Worm (Caenorhabditis elegans) whole organism, late embryonic: ENCODE data around the gene bath-33.

Source experiments
- K09A11.1 ChIP-seq: sonication (generic microtip); optimal IDR thresholded peaks from 2 replicates; lab custom pipeline; 2017; ENCODE audit warnings: antibody characterized with exemption, mild to moderate bottlenecking, missing genetic modification characterization, missing compliant biosample characterization; ENCODE audit not compliant: insufficient read depth
- ahr-1 ChIP-seq: sonication (generic microtip); optimal IDR thresholded peaks from 2 replicates; lab custom pipeline; 2016; ENCODE audit warnings: missing genetic modification characterization, missing compliant biosample characterization
- ama-1 ChIP-seq: fragments of 150-350 bp; optimal IDR thresholded peaks from 2 replicates; lab custom pipeline; 2014
- ceh-18 ChIP-seq: sonication (generic microtip); optimal IDR thresholded peaks from 2 replicates; lab custom pipeline; 2016; ENCODE audit warnings: missing genetic modification characterization, missing compliant biosample characterization
- ceh-2 ChIP-seq: sonication (generic microtip); optimal IDR thresholded peaks from 2 replicates; lab custom pipeline; 2016; ENCODE audit warnings: missing genotype, missing genetic modification characterization, missing compliant biosample characterization
- ceh-22 ChIP-seq: sonication (generic microtip); optimal IDR thresholded peaks from 2 replicates; lab custom pipeline; 2017; ENCODE audit warnings: missing biosample characterization, missing genetic modification characterization
- ceh-34 ChIP-seq: sonication (generic microtip); optimal IDR thresholded peaks from 2 replicates; lab custom pipeline; 2016; ENCODE audit warnings: mild to moderate bottlenecking, missing genetic modification characterization, missing compliant biosample characterization
- ceh-45 ChIP-seq: fragments of 200-800 bp; sonication (Bioruptor generic); IDR thresholded peaks from 2 replicates; pipeline ENCODE4 v1.3.6; 2022; ENCODE audit warnings: missing genetic modification reagents, missing genetic modification characterization, missing compliant biosample characterization
- ceh-9 ChIP-seq: sonication (generic microtip); optimal IDR thresholded peaks from 2 replicates; lab custom pipeline; 2016; ENCODE audit warnings: mild to moderate bottlenecking, missing genetic modification characterization, inconsistent platforms, missing compliant biosample characterization
- dve-1 ChIP-seq: sonication (generic microtip); optimal IDR thresholded peaks from 2 replicates; lab custom pipeline; 2017; ENCODE audit warnings: antibody characterized with exemption, mild to moderate bottlenecking, missing genetic modification characterization, missing compliant biosample characterization
- elt-4 ChIP-seq: sonication (generic microtip); optimal IDR thresholded peaks from 2 replicates; lab custom pipeline; 2016; ENCODE audit warnings: missing genetic modification characterization, missing compliant biosample characterization
- ets-4 ChIP-seq: sonication (generic microtip); optimal IDR thresholded peaks from 2 replicates; lab custom pipeline; 2016; ENCODE audit warnings: missing genetic modification characterization, missing compliant biosample characterization
- eyg-1 ChIP-seq: sonication (generic microtip); optimal IDR thresholded peaks from 2 replicates; lab custom pipeline; 2016; ENCODE audit warnings: missing genotype, missing genetic modification characterization, missing compliant biosample characterization
- fkh-10 ChIP-seq: fragments of 150-350 bp; optimal IDR thresholded peaks from 2 replicates; lab custom pipeline; 2014; ENCODE audit warnings: missing biosample characterization, missing genetic modification reagents, missing genetic modification characterization
- fkh-6 ChIP-seq: sonication (generic microtip); optimal IDR thresholded peaks from 2 replicates; lab custom pipeline; 2016; ENCODE audit warnings: missing genetic modification characterization, missing compliant biosample characterization
- gmeb-2 ChIP-seq: sonication (generic microtip); optimal IDR thresholded peaks from 2 replicates; lab custom pipeline; 2016; ENCODE audit warnings: missing genetic modification characterization, inconsistent platforms, missing compliant biosample characterization
- hlh-13 ChIP-seq: fragments of 200-800 bp; sonication (Bioruptor generic); optimal IDR thresholded peaks from 2 replicates; lab custom pipeline; 2018; ENCODE audit warnings: mild to moderate bottlenecking, missing genetic modification characterization, missing compliant biosample characterization
- hlh-15 ChIP-seq: sonication (generic microtip); optimal IDR thresholded peaks from 2 replicates; lab custom pipeline; 2016; ENCODE audit warnings: missing genetic modification characterization, missing compliant biosample characterization
- mec-3 ChIP-seq: sonication (generic microtip); optimal IDR thresholded peaks from 2 replicates; lab custom pipeline; 2016; ENCODE audit warnings: borderline replicate concordance, missing genetic modification characterization, missing compliant biosample characterization
- nfya-1 ChIP-seq: sonication (generic microtip); optimal IDR thresholded peaks from 2 replicates; lab custom pipeline; 2017; ENCODE audit warnings: missing genetic modification characterization, mild to moderate bottlenecking, missing compliant biosample characterization, antibody characterized with exemption, moderate library complexity
- npax-4 ChIP-seq: sonication (generic microtip); optimal IDR thresholded peaks from 2 replicates; lab custom pipeline; 2016; ENCODE audit warnings: missing genetic modification characterization, missing compliant biosample characterization
- odd-2 ChIP-seq: sonication (generic microtip); optimal IDR thresholded peaks from 2 replicates; lab custom pipeline; 2017; ENCODE audit warnings: antibody characterized with exemption, mild to moderate bottlenecking, missing genetic modification characterization, missing compliant biosample characterization
- pag-3 ChIP-seq: sonication (generic microtip); optimal IDR thresholded peaks from 2 replicates; lab custom pipeline; 2016; ENCODE audit warnings: missing compliant biosample characterization, missing genetic modification characterization, borderline replicate concordance
- pax-1 ChIP-seq: fragments of 150-350 bp; optimal IDR thresholded peaks from 2 replicates; lab custom pipeline; 2014; ENCODE audit warnings: missing biosample characterization, missing genetic modification characterization
- pha-2 ChIP-seq: sonication (generic microtip); optimal IDR thresholded peaks from 2 replicates; lab custom pipeline; 2017; ENCODE audit warnings: mild to moderate bottlenecking, missing genetic modification characterization, missing compliant biosample characterization
- pha-4 ChIP-seq: fragments of 150-350 bp; optimal IDR thresholded peaks from 2 replicates; lab custom pipeline; 2018; ENCODE audit warnings: missing biosample characterization, missing genetic modification reagents, missing genetic modification characterization
- pqm-1 ChIP-seq: sonication (generic microtip); optimal IDR thresholded peaks from 2 replicates; lab custom pipeline; 2016; ENCODE audit warnings: missing genetic modification characterization, missing compliant biosample characterization
- pros-1 ChIP-seq: fragments of 150-350 bp; optimal IDR thresholded peaks from 2 replicates; lab custom pipeline; 2014; ENCODE audit warnings: missing biosample characterization, missing genetic modification reagents, missing genetic modification characterization
- sdc-2 ChIP-seq: sonication (generic microtip); optimal IDR thresholded peaks from 2 replicates; lab custom pipeline; 2016; ENCODE audit warnings: missing genotype, missing genetic modification characterization, missing compliant biosample characterization
- sox-4 ChIP-seq: sonication (generic microtip); optimal IDR thresholded peaks from 2 replicates; lab custom pipeline; 2017; ENCODE audit warnings: mild to moderate bottlenecking, missing genetic modification characterization, inconsistent platforms, missing compliant biosample characterization
- syd-9 ChIP-seq: sonication (generic microtip); optimal IDR thresholded peaks from 2 replicates; lab custom pipeline; 2016; ENCODE audit warnings: mild to moderate bottlenecking, missing genetic modification characterization, moderate library complexity, missing compliant biosample characterization
- tbx-2 ChIP-seq: sonication (generic microtip); optimal IDR thresholded peaks from 2 replicates; lab custom pipeline; 2016; ENCODE audit warnings: missing genetic modification characterization, missing compliant biosample characterization
- unc-3 ChIP-seq, 2 experiments: fragments of 200-800 bp in 1 of 2; sonication (Bioruptor generic) in 1 of 2; sonication (generic microtip) in 1 of 2; conservative IDR thresholded peaks in 1 of 2; optimal IDR thresholded peaks in 1 of 2; 2 replicates each; pipeline versions ENCODE4 v1.3.6 to Lab custom; 2016 to 2022; ENCODE audit warnings: missing compliant biosample characterization in 2 of 2, missing genetic modification characterization in 2 of 2, missing genetic modification reagents in 1 of 2
- unc-86 ChIP-seq: sonication (generic microtip); optimal IDR thresholded peaks from 2 replicates; lab custom pipeline; 2016; ENCODE audit warnings: missing genetic modification characterization, missing compliant biosample characterization
- zip-5 ChIP-seq: sonication (generic microtip); optimal IDR thresholded peaks from 2 replicates; lab custom pipeline; 2016; ENCODE audit warnings: missing genetic modification characterization, missing compliant biosample characterization

bath-33 gene

DNA sequence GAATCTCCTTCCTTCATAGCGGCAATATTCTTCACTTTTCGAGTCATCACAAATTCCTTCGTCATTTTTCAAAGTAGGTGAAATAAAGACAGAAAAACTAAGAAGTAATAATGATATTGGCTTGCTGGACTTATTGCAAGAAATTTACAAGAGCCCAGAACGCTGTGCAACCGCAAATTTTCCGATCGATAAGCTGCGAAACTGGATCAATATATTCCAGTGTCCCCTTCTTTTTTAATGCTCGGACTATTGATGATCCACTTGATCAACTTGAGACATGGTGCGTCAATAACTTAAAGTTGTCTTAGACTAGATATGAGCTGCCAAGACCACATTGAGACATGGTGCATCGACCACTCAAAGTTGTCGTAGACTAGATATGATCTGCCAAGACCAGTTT lies at the start of gene bath-33:
Gene bath-33 (minus strand): TSS at position 101 of the 400 bp plus-strand sequence.
- TF ChIP-seq unc-86 (tag; lab: Kevin White, UChicago) (no peak), ceh-22 (tag; lab: Kevin White, UChicago) (no peak), fkh-10 (GFP tag; lab: Kevin White, UChicago) (no peak)

DNA sequence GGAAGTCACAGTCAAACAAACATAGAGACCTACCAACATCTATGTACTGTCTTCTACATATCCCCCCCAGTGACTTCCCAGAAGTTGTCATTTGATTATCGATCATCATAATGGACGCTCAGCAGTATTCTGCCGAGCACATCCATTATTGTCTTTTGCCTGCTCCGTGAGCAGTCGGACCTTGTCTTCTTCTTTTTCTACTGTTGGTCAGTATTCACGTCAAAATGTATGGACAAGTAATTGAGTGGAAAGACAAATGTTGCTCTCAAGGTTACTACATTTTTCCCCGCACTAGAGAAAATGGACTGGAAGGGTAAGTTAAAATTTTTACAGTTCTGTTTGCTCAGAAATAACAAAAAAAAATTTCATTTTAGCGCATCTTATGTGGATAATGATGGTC lies 48.9 kb upstream of the bath-33 start, which contains the start of gene btb-12:
Gene btb-12 (plus strand): TSS at position 301 of the 400 bp plus-strand sequence.
- no peak for TF ChIP-seq dve-1 (tag; lab: Kevin White, UChicago)
- TF ChIP-seq hlh-13 (GFP tag; lab: Kevin White, UChicago), result no peak
- TF ChIP-seq ama-1 (lab: Kevin White, UChicago), result no peak
- no peak for TF ChIP-seq nfya-1 (tag; lab: Kevin White, UChicago)
- TF ChIP-seq tbx-2 (tag; lab: Kevin White, UChicago), result no peak
- TF ChIP-seq pqm-1 (tag; lab: Kevin White, UChicago), result no peak
- no peak for TF ChIP-seq eyg-1 (tag; lab: Kevin White, UChicago)
- no peak for TF ChIP-seq fkh-6 (tag; lab: Kevin White, UChicago)
- TF ChIP-seq sox-4, result no peak

DNA sequence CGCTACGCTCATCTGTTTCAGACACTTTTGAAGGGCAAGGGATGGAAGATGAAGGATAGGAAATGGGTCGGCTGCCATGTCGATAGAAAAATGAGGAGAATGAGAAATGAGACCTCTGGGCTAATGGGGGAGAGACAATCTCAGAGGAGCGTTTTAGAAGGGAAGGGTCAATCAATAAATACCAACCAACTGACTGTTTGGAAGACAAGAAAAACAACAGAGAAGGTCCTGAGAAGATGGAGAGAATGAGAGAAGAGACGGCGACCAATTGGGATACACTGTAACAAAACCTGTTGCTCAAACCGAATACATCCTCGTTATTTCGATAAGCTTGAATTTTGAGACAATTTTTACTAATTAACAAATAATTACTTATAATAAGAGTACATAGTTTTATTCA lies 47.4 kb upstream of the bath-33 start, which contains the start of gene fbxb-15:
Gene fbxb-15 (minus strand): TSS at position 101 of the 400 bp plus-strand sequence.
- TF ChIP-seq fkh-10 (GFP tag; lab: Kevin White, UChicago) (no peak), odd-2 (tag; lab: Kevin White, UChicago) (no peak), hlh-13 (GFP tag; lab: Kevin White, UChicago) (no peak), ceh-18 (tag; lab: Kevin White, UChicago) (no peak), ets-4 (tag; lab: Kevin White, UChicago) (no peak), gmeb-2 (tag; lab: Kevin White, UChicago) (no peak), pha-4 (tag; lab: Kevin White, UChicago) (no peak), ceh-34 (no peak), ceh-9 (no peak), pros-1 (no peak), sox-4 (no peak), hlh-15 (tag; lab: Kevin White, UChicago) (no peak)

DNA sequence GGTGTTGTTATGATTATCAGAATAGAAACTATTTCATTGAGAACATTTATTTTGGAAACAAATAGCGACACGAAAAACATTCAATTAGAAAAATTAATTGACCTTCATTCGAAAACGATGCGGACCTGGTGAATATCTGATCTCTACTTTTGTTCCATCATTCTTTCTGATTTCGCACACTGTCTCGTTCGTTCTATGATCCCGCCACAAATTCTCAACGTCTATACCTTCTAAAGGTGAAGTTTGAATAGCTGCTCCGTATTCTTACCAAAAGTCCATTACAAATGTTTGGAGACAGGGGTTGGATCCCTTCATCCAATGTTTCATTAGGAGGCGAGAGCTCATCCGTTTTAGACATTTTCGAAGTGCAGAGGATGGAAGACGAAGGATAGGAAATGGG lies 45.8 kb upstream of the bath-33 start, which contains the start of gene fbxb-16:
Gene fbxb-16 (minus strand): TSS at position 101 of the 400 bp plus-strand sequence.
- no peak for TF ChIP-seq hlh-13 (GFP tag; lab: Kevin White, UChicago)

DNA sequence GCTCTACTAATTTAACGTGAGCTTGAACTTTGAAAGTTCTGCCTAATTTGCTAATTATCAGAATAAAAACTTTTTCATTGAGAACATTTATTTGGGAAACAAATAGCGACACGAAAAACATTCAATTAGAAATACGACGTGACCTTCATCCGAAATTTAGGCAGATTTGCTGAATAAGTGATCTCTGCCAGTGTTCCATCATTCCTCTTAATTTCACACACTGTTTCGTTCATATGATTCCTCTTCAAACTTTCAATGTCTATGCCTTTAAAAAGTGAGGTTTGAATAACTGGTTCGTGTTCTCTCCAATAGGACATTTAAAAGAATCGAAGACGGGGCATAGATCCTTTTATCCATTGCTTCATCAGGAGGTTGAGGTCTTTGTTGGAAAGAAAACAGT lies 44.5 kb upstream of the bath-33 start, which contains the start of gene fbxb-20:
Gene fbxb-20 (minus strand): TSS at position 101 of the 400 bp plus-strand sequence.
- TF ChIP-seq K09A11.1 (tag; lab: Kevin White, UChicago) (no peak), pha-4 (tag; lab: Kevin White, UChicago) (no peak), sdc-2 (tag; lab: Kevin White, UChicago) (no peak), ceh-45 (GFP tag; lab: Robert Waterston, UW) (no peak), elt-4 (no peak), syd-9 (tag; lab: Kevin White, UChicago) (no peak), npax-4 (tag; lab: Kevin White, UChicago) (no peak), hlh-15 (tag; lab: Kevin White, UChicago) (no peak), ceh-2 (tag; lab: Kevin White, UChicago) (no peak), pag-3 (tag; lab: Kevin White, UChicago) (no peak), pros-1 (no peak), pha-2 (tag; lab: Kevin White, UChicago) (no peak), hlh-13 (GFP tag; lab: Kevin White, UChicago) (no peak), sox-4 (no peak), zip-5 (tag; lab: Kevin White, UChicago) (no peak), ahr-1 (no peak), mec-3 (tag; lab: Kevin White, UChicago) (no peak), unc-3 (GFP tag; conservative IDR thresholded peaks at IDR 0.05; lab: Robert Waterston, UW) (no peak), unc-3 (tag; optimal IDR thresholded peaks at IDR 0.05; lab: Kevin White, UChicago) (no peak), pax-1 (tag; lab: Kevin White, UChicago) (no peak), ceh-22 (tag; lab: Kevin White, UChicago) (no peak)
